Fruit fly (Drosophila melanogaster) Kc167 (cell line): ENCODE measurements around the gene CHMP2B.

Experiments used
- Myc ChIP-seq: fragments of >200 bp; optimal IDR thresholded peaks from 2 replicates; lab custom pipeline; 2017; ENCODE audit warnings: missing external identifiers
- Sin3A ChIP-seq: fragments of >200 bp; optimal IDR thresholded peaks from 2 replicates; lab custom pipeline; 2018; ENCODE audit warnings: missing external identifiers
- h ChIP-seq: fragments of >200 bp; optimal IDR thresholded peaks from 3 replicates; lab custom pipeline; 2018; ENCODE audit warnings: missing external identifiers
- insv ChIP-seq: fragments of >200 bp; optimal IDR thresholded peaks from 3 replicates; lab custom pipeline; 2018; ENCODE audit warnings: missing external identifiers
- psq ChIP-seq: fragments of >200 bp; optimal IDR thresholded peaks from 2 replicates; lab custom pipeline; 2017; ENCODE audit warnings: missing external identifiers
- ttk ChIP-seq: sonication (Bioruptor generic); optimal IDR thresholded peaks from 2 replicates; lab custom pipeline; 2017; ENCODE audit warnings: missing external identifiers

The CHMP2B gene

dm6 chr3L:5139312-5139711 is at the start of gene CHMP2B, which contains the start of gene Tcs5:
TSS of gene CHMP2B (plus strand) at chr3L:5139619.
TSS of gene Tcs5 (minus strand) at chr3L:5139395.
- no peak for TF ChIP-seq h (lab: Kevin White, UChicago)
- TF ChIP-seq ttk = no peak
- no peak for TF ChIP-seq Sin3A (lab: Kevin White, UChicago)
- no peak for TF ChIP-seq Myc (lab: Kevin White, UChicago)
- TF ChIP-seq insv = no peak
- TF ChIP-seq psq (lab: Kevin White, UChicago) = no peak

- TF ChIP-seq ttk (no peak), Myc (lab: Kevin White, UChicago) (no peak), psq (lab: Kevin White, UChicago) (no peak), insv (no peak), h (lab: Kevin White, UChicago) (no peak), Sin3A (lab: Kevin White, UChicago) (no peak)
These were observed 42.7 kb upstream of the CHMP2B start for dm6 chr3L:5096674-5097073.

- TF ChIP-seq insv (no peak), Myc (lab: Kevin White, UChicago) (no peak), h (lab: Kevin White, UChicago) (no peak), Sin3A (lab: Kevin White, UChicago) (no peak), ttk (no peak), psq (lab: Kevin White, UChicago) (no peak)
These were observed 37.4 kb upstream of the CHMP2B start for dm6 chr3L:5102050-5102449.

dm6 chr3L:5125202-5125601 is 14.2 kb upstream of the CHMP2B start:
- TF ChIP-seq Myc (lab: Kevin White, UChicago) (no peak), ttk (no peak), insv (no peak), Sin3A (lab: Kevin White, UChicago) (no peak), psq (lab: Kevin White, UChicago) (no peak), h (lab: Kevin White, UChicago) (no peak)

- TF ChIP-seq psq (lab: Kevin White, UChicago) = no peak
- TF ChIP-seq ttk = no peak
- TF ChIP-seq Myc (lab: Kevin White, UChicago) = no peak
- TF ChIP-seq h (lab: Kevin White, UChicago) = no peak
- TF ChIP-seq Sin3A (lab: Kevin White, UChicago) = no peak
- TF ChIP-seq insv = no peak
These were observed 11.8 kb upstream of the CHMP2B start for dm6 chr3L:5127609-5128008.

- TF ChIP-seq ttk = no peak
- no peak for TF ChIP-seq psq (lab: Kevin White, UChicago)
- TF ChIP-seq Myc (lab: Kevin White, UChicago) = no peak
- no peak for TF ChIP-seq Sin3A (lab: Kevin White, UChicago)
- no peak for TF ChIP-seq h (lab: Kevin White, UChicago)
- no peak for TF ChIP-seq insv
These were observed 11.2 kb upstream of the CHMP2B start for dm6 chr3L:5128214-5128613.

- TF ChIP-seq Myc (lab: Kevin White, UChicago) = no peak
- TF ChIP-seq Sin3A (lab: Kevin White, UChicago) = no peak
- no peak for TF ChIP-seq h (lab: Kevin White, UChicago)
- no peak for TF ChIP-seq insv
- TF ChIP-seq psq (lab: Kevin White, UChicago) = no peak
- TF ChIP-seq ttk = no peak
These were observed 10.2 kb upstream of the CHMP2B start, which contains the start of gene CG4597 for dm6 chr3L:5129199-5129598. TSS of gene CG4597 (plus strand) at chr3L:5129499.

- no peak for TF ChIP-seq psq (lab: Kevin White, UChicago)
- TF ChIP-seq Myc (lab: Kevin White, UChicago) = no peak
- no peak for TF ChIP-seq Sin3A (lab: Kevin White, UChicago)
- TF ChIP-seq insv = no peak
- no peak for TF ChIP-seq h (lab: Kevin White, UChicago)
- no peak for TF ChIP-seq ttk
These were observed 8.9 kb upstream of the CHMP2B start for dm6 chr3L:5130508-5130907.

- TF ChIP-seq Sin3A (lab: Kevin White, UChicago) (no peak), Myc (lab: Kevin White, UChicago) (no peak), psq (lab: Kevin White, UChicago) (no peak)
These were observed 8.2 kb upstream of the CHMP2B start, which contains the start of gene CG15212 for dm6 chr3L:5131245-5131644. TSS of gene CG15212 (plus strand) at chr3L:5131545.

- no peak for TF ChIP-seq Myc (lab: Kevin White, UChicago)
These were observed 6.5 kb upstream of the CHMP2B start, which contains the start of gene CG15213 for dm6 chr3L:5132966-5133365. TSS of gene CG15213 (minus strand) at chr3L:5133220.

- TF ChIP-seq insv = no peak
- TF ChIP-seq Myc (lab: Kevin White, UChicago) = no peak
- no peak for TF ChIP-seq ttk
- TF ChIP-seq psq (lab: Kevin White, UChicago) = no peak
- TF ChIP-seq h (lab: Kevin White, UChicago) = no peak
- TF ChIP-seq Sin3A (lab: Kevin White, UChicago) = no peak
These were observed 5.6 kb upstream of the CHMP2B start, which contains the start of gene Yod1 for dm6 chr3L:5133704-5134430. TSS of gene Yod1 (plus strand) at chr3L:5133871.

- TF ChIP-seq ttk (no peak), h (lab: Kevin White, UChicago) (no peak), Sin3A (lab: Kevin White, UChicago) (no peak), Myc (lab: Kevin White, UChicago) (no peak), insv (no peak), psq (lab: Kevin White, UChicago) (no peak)
These were observed 3.3 kb upstream of the CHMP2B start, which contains the start of the genes CG10674 and CG4611 for dm6 chr3L:5136123-5136522. TSS of gene CG10674 (minus strand) at chr3L:5136292. TSS of gene CG4611 (plus strand) at chr3L:5136376.
